Fruit fly (Drosophila melanogaster) ovary, adult (tissue): ENCODE data around the gene CG11857.

Experiments
- CG17801 ChIP-seq: fragments of 200-800 bp; optimal IDR thresholded peaks from 2 replicates; lab custom pipeline; 2019; ENCODE audit warnings: missing biosample characterization, mild to moderate bottlenecking, missing genetic modification characterization, moderate library complexity; ENCODE audit not compliant: partially characterized antibody

CG11857 gene

dm6 chr3R:25247379-25247869, 11.3 kb upstream of the CG11857 start, which contains the start of the genes RpS27 and Nup37:
Gene RpS27 (minus strand): TSS chr3R:25247514.
Gene Nup37 (plus strand): TSS chr3R:25247658.
- TF ChIP-seq CG17801 (GFP tag; lab: Kevin White, UChicago) = peak; percentile 89

dm6 chr3R:25249145-25250141, 9.3 kb upstream of the CG11857 start, which contains the start of gene Nup358:
Gene Nup358 (plus strand): TSS chr3R:25249348.
- peak; percentile 66 for TF ChIP-seq CG17801 (GFP tag; lab: Kevin White, UChicago)

dm6 chr3R:25260670-25261069, 2.0 kb downstream of the CG11857 start:
- no peak for TF ChIP-seq CG17801 (GFP tag; lab: Kevin White, UChicago)

dm6 chr3R:25262322-25262761, 3.6 kb downstream of the CG11857 start, which contains the start of the genes Kdsr and CG11858:
Gene Kdsr (minus strand): TSS chr3R:25262498.
Gene CG11858 (plus strand): TSS chr3R:25262741.
- peak; percentile 83 for TF ChIP-seq CG17801 (GFP tag; lab: Kevin White, UChicago)

dm6 chr3R:25265589-25266201, 7.0 kb downstream of the CG11857 start, which contains the start of the genes GlnRS and RIOK2:
Gene GlnRS (minus strand): TSS chr3R:25265721.
Gene RIOK2 (plus strand): TSS chr3R:25265844.
- TF ChIP-seq CG17801 (GFP tag; lab: Kevin White, UChicago) = peak; percentile 65

- TF ChIP-seq CG17801 (GFP tag; lab: Kevin White, UChicago) = no peak
Measured at dm6 chr3R:25266751-25267150, 8.1 kb downstream of the CG11857 start.

- TF ChIP-seq CG17801 (GFP tag; lab: Kevin White, UChicago) = no peak
Measured at dm6 chr3R:25269909-25270308, 11.2 kb downstream of the CG11857 start, which contains the start of the genes CG11889 and CG11891. Gene CG11889 (plus strand): TSS chr3R:25270209. Gene CG11891 (plus strand): TSS chr3R:25270209.

- no peak for TF ChIP-seq CG17801 (GFP tag; lab: Kevin White, UChicago)
Measured at dm6 chr3R:25273537-25273936, 14.8 kb downstream of the CG11857 start, which contains the start of gene CG11878. Gene CG11878 (plus strand): TSS chr3R:25273837.

- TF ChIP-seq CG17801 (GFP tag; lab: Kevin White, UChicago) = peak; percentile 77
Measured at dm6 chr3R:25275276-25275675, 16.6 kb downstream of the CG11857 start.

- no peak for TF ChIP-seq CG17801 (GFP tag; lab: Kevin White, UChicago)
Measured at dm6 chr3R:25277112-25277511, 18.4 kb downstream of the CG11857 start, which contains the start of gene CG10513. Gene CG10513 (minus strand): TSS chr3R:25277212.

dm6 chr3R:25279796-25280350, 21.2 kb downstream of the CG11857 start, which contains the start of gene CG10514:
Gene CG10514 (minus strand): TSS chr3R:25279846.
- no peak for TF ChIP-seq CG17801 (GFP tag; lab: Kevin White, UChicago)

- peak; percentile 29 for TF ChIP-seq CG17801 (GFP tag; lab: Kevin White, UChicago)
Measured at dm6 chr3R:25281165-25281564, 22.5 kb downstream of the CG11857 start, which contains the start of gene CG11892. Gene CG11892 (plus strand): TSS chr3R:25281548.

- TF ChIP-seq CG17801 (GFP tag; lab: Kevin White, UChicago) = no peak
Measured at dm6 chr3R:25283209-25283670, 24.5 kb downstream of the CG11857 start, which contains the start of gene CG31300. Gene CG31300 (plus strand): TSS chr3R:25283620.

- TF ChIP-seq CG17801 (GFP tag; lab: Kevin White, UChicago) = no peak
Measured at dm6 chr3R:25285173-25285572, 26.5 kb downstream of the CG11857 start, which contains the start of gene CG31104. Gene CG31104 (plus strand): TSS chr3R:25285473.
